Worm (Caenorhabditis elegans): Measurements from ENCODE around the gene F53B1.9.

- no peak for TF ChIP-seq snpc-4 (tag; optimal IDR thresholded peaks at IDR 0.05)
- TF ChIP-seq nhr-76 (tag; optimal IDR thresholded peaks at IDR 0.05): no peak
These were observed 10.7 kb downstream of the F53B1.9 start, which contains the start of gene gpa-5 for ce11 chrX:2120961-2121360.

Measured in whole organism, mixed stage, embryonic.